Fruit fly (Drosophila melanogaster): ENCODE data around the gene lush.

lush gene

dm6 chr3L:19561745-19562144 is 44.1 kb downstream of the lush start (continued):
- TF ChIP-seq YL-1 (GFP tag; optimal IDR thresholded peaks at IDR 0.05) (no peak), kay (GFP tag; optimal IDR thresholded peaks at IDR 0.05) (no peak), lbe (GFP tag; optimal IDR thresholded peaks at IDR 0.05) (peak; percentile 27), CG9609 (GFP tag; optimal IDR thresholded peaks at IDR 0.05) (no peak), dpn (GFP tag; optimal IDR thresholded peaks at IDR 0.05) (no peak), ato (GFP tag; IDR thresholded peaks at IDR 0.05; ENCODE audit: partially characterized antibody) (no peak), oc (tag; optimal IDR thresholded peaks at IDR 0.05) (no peak), CG6791 (GFP tag; IDR thresholded peaks at IDR 0.05; ENCODE audit: partially characterized antibody) (no peak), CG1602 (GFP tag; optimal IDR thresholded peaks at IDR 0.05) (no peak), Ada2b (GFP tag; IDR thresholded peaks at IDR 0.05) (0 out of 2 replicates have a peak, but pooled peaks have one; percentile 14), CG4360 (GFP tag; IDR thresholded peaks at IDR 0.05) (no peak), pho (GFP tag; optimal IDR thresholded peaks at IDR 0.05) (peak; percentile 37), CG18599 (GFP tag; optimal IDR thresholded peaks at IDR 0.05) (peak; percentile 57), CG9727 (GFP tag; optimal IDR thresholded peaks at IDR 0.05) (peak; percentile 8), CG14965 (GFP tag; optimal IDR thresholded peaks at IDR 0.05; ENCODE audit: borderline replicate concordance) (no peak), CG9932 (GFP tag; IDR thresholded peaks at IDR 0.05) (peak; percentile 40), CG12744 (GFP tag; optimal IDR thresholded peaks at IDR 0.05) (no peak), tx (GFP tag; optimal IDR thresholded peaks at IDR 0.05) (no peak), Lpt (GFP tag; optimal IDR thresholded peaks at IDR 0.05) (no peak), CG10979 (tag; optimal IDR thresholded peaks at IDR 0.05) (peak; percentile 6), mirr (GFP tag; optimal IDR thresholded peaks at IDR 0.05) (no peak), CG2678 (tag; optimal IDR thresholded peaks at IDR 0.05) (peak; percentile 74), Kr (GFP tag; optimal IDR thresholded peaks at IDR 0.05) (no peak), Hr3 (GFP tag; optimal IDR thresholded peaks at IDR 0.05) (no peak), CG11696 (GFP tag; IDR thresholded peaks at IDR 0.05) (no peak), sens (GFP tag) (no peak), pita (GFP tag; optimal IDR thresholded peaks at IDR 0.05) (no peak), CG17385 (GFP tag; optimal IDR thresholded peaks at IDR 0.05) (peak; percentile 6), HHEX (GFP tag; optimal IDR thresholded peaks at IDR 0.05) (no peak), CG15479 (GFP tag; optimal IDR thresholded peaks at IDR 0.05) (no peak), croc (GFP tag; conservative IDR thresholded peaks at IDR 0.05) (no peak), CG12104 (GFP tag; optimal IDR thresholded peaks at IDR 0.05) (no peak), CG15011 (GFP tag; optimal IDR thresholded peaks at IDR 0.05) (peak; percentile 42), CG8924 (tag; optimal IDR thresholded peaks at IDR 0.05) (peak; percentile 1), CG2116 (GFP tag; optimal IDR thresholded peaks at IDR 0.05) (no peak), grn (GFP tag; optimal IDR thresholded peaks at IDR 0.05) (no peak), fu2 (GFP tag; optimal IDR thresholded peaks at IDR 0.05) (peak; percentile 1), CG7839 (tag; optimal IDR thresholded peaks at IDR 0.05) (peak; percentile 30), Dll (GFP tag; IDR thresholded peaks at IDR 0.05; ENCODE audit: partially characterized antibody) (no peak), CG3281 (GFP tag; optimal IDR thresholded peaks at IDR 0.05) (peak; percentile 69), ro (GFP tag; IDR thresholded peaks at IDR 0.05) (no peak), nmo (GFP tag; optimal IDR thresholded peaks at IDR 0.05) (no peak), CG3995 (GFP tag; optimal IDR thresholded peaks at IDR 0.05) (peak; percentile 22), D (optimal IDR thresholded peaks at IDR 0.05) (no peak), D (GFP tag; optimal IDR thresholded peaks at IDR 0.05) (no peak), eyg (GFP tag; optimal IDR thresholded peaks at IDR 0.05) (no peak), tll (GFP tag; optimal IDR thresholded peaks at IDR 0.05) (no peak), Dip3 (GFP tag; optimal IDR thresholded peaks at IDR 0.05) (peak; percentile 32), CG12659 (GFP tag; optimal IDR thresholded peaks at IDR 0.05) (no peak), tup (GFP tag; optimal IDR thresholded peaks at IDR 0.05) (no peak), Poxn (GFP tag; IDR thresholded peaks at IDR 0.05) (no peak), Six4 (GFP tag; optimal IDR thresholded peaks at IDR 0.05) (no peak)
